Fruit fly (Drosophila melanogaster): ENCODE results near the gene CG10405.
A peak's percentile ranks its signal among the peaks of the same experiment; 100 is the strongest.

The CG10405 gene

DNA sequence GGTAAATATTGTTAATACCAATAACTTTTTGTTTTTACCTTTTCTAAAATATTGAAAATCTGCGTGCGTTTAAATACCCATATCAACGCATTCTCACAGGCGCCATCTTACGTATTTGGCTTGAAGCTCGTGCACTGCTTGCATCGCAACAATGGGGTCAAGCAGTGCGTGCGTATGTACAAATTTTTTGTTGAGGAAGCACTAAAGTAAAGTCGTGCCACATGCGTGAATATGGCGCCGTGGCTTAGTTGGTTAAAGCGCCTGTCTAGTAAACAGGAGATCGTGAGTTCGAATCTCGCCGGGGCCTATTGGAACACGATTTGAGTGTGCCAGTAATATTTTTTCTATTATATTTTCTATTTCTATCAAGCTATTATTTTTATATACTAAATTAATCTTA, 22.6 kb upstream of the CG10405 start (continued):
- TF ChIP-seq Lim3 (GFP tag; IDR thresholded peaks at IDR 0.05): no peak
- TF ChIP-seq CG10565 (GFP tag; optimal IDR thresholded peaks at IDR 0.05): no peak
- no peak for TF ChIP-seq Kr (GFP tag; optimal IDR thresholded peaks at IDR 0.05)
- TF ChIP-seq sna (GFP tag; IDR thresholded peaks at IDR 0.05; ENCODE audit: partially characterized antibody): peak; percentile 39; the same call in 1 of the 2 replicates
- TF ChIP-seq CG8478 (optimal IDR thresholded peaks at IDR 0.05): no peak
- TF ChIP-seq CG7928 (GFP tag; optimal IDR thresholded peaks at IDR 0.05): no peak
- no peak for TF ChIP-seq ham (GFP tag; IDR thresholded peaks at IDR 0.05)
- TF ChIP-seq CG9215 (GFP tag; IDR thresholded peaks at IDR 0.05): no peak
- no peak for TF ChIP-seq TFAM (GFP tag; optimal IDR thresholded peaks at IDR 0.05)
- TF ChIP-seq Hey (tag; optimal IDR thresholded peaks at IDR 0.05): no peak
- TF ChIP-seq Abd-B (GFP tag; optimal IDR thresholded peaks at IDR 0.05): peak; percentile 16
- TF ChIP-seq CG12104 (GFP tag; optimal IDR thresholded peaks at IDR 0.05): no peak
- TF ChIP-seq YL-1 (GFP tag; optimal IDR thresholded peaks at IDR 0.05): no peak
- TF ChIP-seq jumu (GFP tag; optimal IDR thresholded peaks at IDR 0.05): peak; percentile 2
- TF ChIP-seq Nf-YA (GFP tag; IDR thresholded peaks at IDR 0.05): 0 out of 2 replicates have a peak, but pooled peaks have one; percentile 29
- no peak for TF ChIP-seq sima (GFP tag; optimal IDR thresholded peaks at IDR 0.05)
- no peak for TF ChIP-seq CG6654 (GFP tag; optimal IDR thresholded peaks at IDR 0.05)
- peak; percentile 41 for TF ChIP-seq phol (tag; optimal IDR thresholded peaks at IDR 0.05)
- peak; percentile 42 for TF ChIP-seq Dek (tag; optimal IDR thresholded peaks at IDR 0.05)
- TF ChIP-seq Ets65A (GFP tag): peak; percentile 94
- no peak for TF ChIP-seq CG6854 (GFP tag; optimal IDR thresholded peaks at IDR 0.05)
- no peak for TF ChIP-seq CG11560 (tag; IDR thresholded peaks at IDR 0.05)
- peak; percentile 73 for TF ChIP-seq knrl (GFP tag; IDR thresholded peaks at IDR 0.05; ENCODE audit: partially characterized antibody)
- TF ChIP-seq Atf3 (GFP tag; optimal IDR thresholded peaks at IDR 0.05): no peak
- no peak for TF ChIP-seq Gug (GFP tag; IDR thresholded peaks at IDR 0.05)
- TF ChIP-seq psq (GFP tag; optimal IDR thresholded peaks at IDR 0.05): no peak
- no peak for TF ChIP-seq CG2129 (GFP tag; IDR thresholded peaks at IDR 0.05; ENCODE audit: partially characterized antibody)
- peak; percentile 78; the same call in 2 of the 3 replicates for TF ChIP-seq ci (GFP tag; IDR thresholded peaks at IDR 0.05)
- peak; percentile 43 for TF ChIP-seq tap (tag; optimal IDR thresholded peaks at IDR 0.05)
- no peak for TF ChIP-seq CG12659 (GFP tag; optimal IDR thresholded peaks at IDR 0.05)
- TF ChIP-seq Dbx (GFP tag; IDR thresholded peaks at IDR 0.05): peak; percentile 73; the same call in 2 of the 3 replicates
- peak; percentile 52; the same call in 1 of the 3 replicates for TF ChIP-seq CG14860 (GFP tag; IDR thresholded peaks at IDR 0.05; ENCODE audit: partially characterized antibody)
- no peak for TF ChIP-seq lbe (GFP tag; optimal IDR thresholded peaks at IDR 0.05)
- peak; percentile 13 for TF ChIP-seq CG8944 (GFP tag; optimal IDR thresholded peaks at IDR 0.05)
- TF ChIP-seq CG11247 (GFP tag; IDR thresholded peaks at IDR 0.05): peak; percentile 55; the same call in 1 of the 2 replicates
- TF ChIP-seq abd-A (tag; optimal IDR thresholded peaks at IDR 0.05): no peak
- peak; percentile 55 for TF ChIP-seq CG3163 (GFP tag; optimal IDR thresholded peaks at IDR 0.05)
- peak; percentile 85 for TF ChIP-seq tna (GFP tag; IDR thresholded peaks at IDR 0.05; ENCODE audit: partially characterized antibody)
- TF ChIP-seq odd (GFP tag; optimal IDR thresholded peaks at IDR 0.05): no peak
- TF ChIP-seq Dll (GFP tag; IDR thresholded peaks at IDR 0.05; ENCODE audit: partially characterized antibody): peak; percentile 44; the same call in 1 of the 4 replicates
- peak; percentile 63; the same call in 2 of the 3 replicates for TF ChIP-seq zfh1 (GFP tag; IDR thresholded peaks at IDR 0.05)
- no peak for TF ChIP-seq CG1792 (GFP tag; optimal IDR thresholded peaks at IDR 0.05)
- TF ChIP-seq sc (optimal IDR thresholded peaks at IDR 0.05): no peak
- TF ChIP-seq sc (GFP tag; optimal IDR thresholded peaks at IDR 0.05): no peak
- no peak for TF ChIP-seq CG12942 (GFP tag; optimal IDR thresholded peaks at IDR 0.05)
- TF ChIP-seq fd64A (GFP tag; optimal IDR thresholded peaks at IDR 0.05): no peak
- TF ChIP-seq lola (GFP tag; optimal IDR thresholded peaks at IDR 0.05): no peak
- TF ChIP-seq eve (GFP tag; optimal IDR thresholded peaks at IDR 0.05): no peak
- TF ChIP-seq CG1647 (GFP tag; optimal IDR thresholded peaks at IDR 0.05): peak; percentile 21
- TF ChIP-seq sug (tag; optimal IDR thresholded peaks at IDR 0.05): no peak
- no peak for TF ChIP-seq CG13775 (GFP tag; optimal IDR thresholded peaks at IDR 0.05)
- no peak for TF ChIP-seq cas (GFP tag; IDR thresholded peaks at IDR 0.05)
